Fruit fly (Drosophila melanogaster): ENCODE results near the gene CG4666.
A peak's percentile ranks its signal among the peaks of the same experiment; 100 is the strongest.

The CG4666 gene

dm6 chrX:6075586-6075985 lies 2.0 kb downstream of the CG4666 start:
- peak in 1 of 2 experiments; percentile 52 for TF ChIP-seq Pdp1 (GFP tag; optimal IDR thresholded peaks at IDR 0.05)
- no peak for TF ChIP-seq CG10209 (GFP tag; optimal IDR thresholded peaks at IDR 0.05)
- no peak for TF ChIP-seq ken (GFP tag; IDR thresholded peaks at IDR 0.05)
- no peak for TF ChIP-seq Mad (GFP tag; optimal IDR thresholded peaks at IDR 0.05)
- TF ChIP-seq NfI (GFP tag; optimal IDR thresholded peaks at IDR 0.05): no peak
- no peak for TF ChIP-seq CG4282 (GFP tag; optimal IDR thresholded peaks at IDR 0.05)

DNA sequence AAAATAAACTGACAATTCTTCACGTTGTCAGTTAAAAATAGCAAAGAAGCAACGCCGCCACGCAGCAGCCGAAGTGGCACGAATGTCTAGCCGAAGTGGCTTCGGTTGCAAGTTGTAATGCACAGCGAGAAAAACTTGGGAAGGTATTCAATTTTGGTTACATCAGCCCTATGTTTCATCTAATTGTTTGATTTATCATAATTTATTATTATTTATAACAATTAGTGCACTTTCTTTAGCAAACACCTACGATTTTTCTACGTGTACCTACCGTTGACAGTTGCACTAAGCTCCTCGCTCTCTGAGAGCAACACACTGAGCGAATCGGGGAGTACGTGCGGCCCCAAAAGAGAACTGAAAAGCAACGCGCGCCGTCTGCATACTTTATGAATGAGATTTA lies 2.7 kb downstream of the CG4666 start, which contains the start of gene Tsp5D:
Gene Tsp5D (minus strand): TSS at position 13 of the 400 bp plus-strand sequence.
- peak; percentile 72 for TF ChIP-seq CG10274 (GFP tag; optimal IDR thresholded peaks at IDR 0.05)
- no peak for TF ChIP-seq lbe (GFP tag; optimal IDR thresholded peaks at IDR 0.05)
- peak; percentile 75 for TF ChIP-seq CG13775 (GFP tag; optimal IDR thresholded peaks at IDR 0.05)
- TF ChIP-seq gcm2 (GFP tag; optimal IDR thresholded peaks at IDR 0.05): no peak
- peak; percentile 82 for TF ChIP-seq CG4854 (GFP tag; optimal IDR thresholded peaks at IDR 0.05)
- TF ChIP-seq phol (tag; optimal IDR thresholded peaks at IDR 0.05): peak; percentile 94
- TF ChIP-seq Rfx (GFP tag; IDR thresholded peaks at IDR 0.05): peak; percentile 93
- peak; percentile 91 for TF ChIP-seq CG2875 (GFP tag; optimal IDR thresholded peaks at IDR 0.05)
- TF ChIP-seq CG1603 (tag; optimal IDR thresholded peaks at IDR 0.05): peak; percentile 67
- no peak for TF ChIP-seq Dfd (GFP tag; optimal IDR thresholded peaks at IDR 0.05)
- peak; percentile 89 for TF ChIP-seq jigr1 (GFP tag; IDR thresholded peaks at IDR 0.05)
- peak; percentile 36 for TF ChIP-seq Antp (GFP tag; optimal IDR thresholded peaks at IDR 0.05)
- peak; percentile 74 for TF ChIP-seq CG6683 (GFP tag; optimal IDR thresholded peaks at IDR 0.05)
- TF ChIP-seq corto (GFP tag; optimal IDR thresholded peaks at IDR 0.05): no peak
- TF ChIP-seq dati (GFP tag; IDR thresholded peaks at IDR 0.05): peak; percentile 86
- TF ChIP-seq Side (GFP tag; optimal IDR thresholded peaks at IDR 0.05): peak; percentile 4
- TF ChIP-seq Tbp (GFP tag; optimal IDR thresholded peaks at IDR 0.05): no peak
- peak; percentile 91 for TF ChIP-seq HHEX (GFP tag; optimal IDR thresholded peaks at IDR 0.05)
- TF ChIP-seq zfh1 (GFP tag; IDR thresholded peaks at IDR 0.05): peak; percentile 97
- TF ChIP-seq esg (GFP tag; conservative IDR thresholded peaks at IDR 0.05): peak; percentile 94
- TF ChIP-seq CG17385 (GFP tag; optimal IDR thresholded peaks at IDR 0.05): peak; percentile 91
- TF ChIP-seq Fer1 (GFP tag; optimal IDR thresholded peaks at IDR 0.05): peak; percentile 87
- no peak for TF ChIP-seq CG8478 (optimal IDR thresholded peaks at IDR 0.05)
- TF ChIP-seq Atf3 (GFP tag; optimal IDR thresholded peaks at IDR 0.05): no peak
- TF ChIP-seq Stat92E (GFP tag; optimal IDR thresholded peaks at IDR 0.05): peak in 1 of 3 experiments; percentile 41
- TF ChIP-seq Elba2 (GFP tag; optimal IDR thresholded peaks at IDR 0.05): no peak
- TF ChIP-seq fd64A (GFP tag; optimal IDR thresholded peaks at IDR 0.05): peak; percentile 89
- peak; percentile 91 for TF ChIP-seq CG18262 (tag; optimal IDR thresholded peaks at IDR 0.05)
- no peak for TF ChIP-seq tll (GFP tag; optimal IDR thresholded peaks at IDR 0.05)
- peak; percentile 91 for TF ChIP-seq Ssrp (tag; optimal IDR thresholded peaks at IDR 0.05)
- no peak for TF ChIP-seq Hr39 (optimal IDR thresholded peaks at IDR 0.05)
- peak; percentile 66; the same call in 1 of the 2 replicates for TF ChIP-seq CkIIα-i1 (GFP tag; IDR thresholded peaks at IDR 0.05)
- peak; percentile 93 for TF ChIP-seq ind (GFP tag; optimal IDR thresholded peaks at IDR 0.05)
- TF ChIP-seq dimm (GFP tag; IDR thresholded peaks at IDR 0.05): peak; percentile 92
- peak; percentile 97 for TF ChIP-seq ttk (GFP tag; IDR thresholded peaks at IDR 0.05)
- TF ChIP-seq sc (optimal IDR thresholded peaks at IDR 0.05): no peak
- TF ChIP-seq sc (GFP tag; optimal IDR thresholded peaks at IDR 0.05): peak; percentile 92
- no peak for TF ChIP-seq luna (GFP tag; optimal IDR thresholded peaks at IDR 0.05)
- peak; percentile 38 for TF ChIP-seq HLH54F (GFP tag; optimal IDR thresholded peaks at IDR 0.05)
- TF ChIP-seq gfzf (GFP tag; optimal IDR thresholded peaks at IDR 0.05): no peak
- TF ChIP-seq CG30020 (tag; optimal IDR thresholded peaks at IDR 0.05): peak; percentile 53
- TF ChIP-seq ken (GFP tag; IDR thresholded peaks at IDR 0.05): peak; percentile 95
- TF ChIP-seq CG15696 (tag; optimal IDR thresholded peaks at IDR 0.05): peak; percentile 55
- TF ChIP-seq run (tag; optimal IDR thresholded peaks at IDR 0.05): peak; percentile 86
- no peak for TF ChIP-seq hbn (GFP tag; IDR thresholded peaks at IDR 0.05; ENCODE audit: partially characterized antibody)
